Worm (Caenorhabditis elegans) whole organism, L4 larva: ENCODE measurements around the gene nish-1.

Experiments
- ZK546.5 ChIP-seq, 2 experiments: sonication (generic microtip); optimal IDR thresholded peaks; 2 replicates each; lab custom pipeline; 2017; ENCODE audit warnings: missing biosample characterization in 2 of 2, missing genetic modification characterization in 2 of 2
- egl-27 ChIP-seq: sonication (generic microtip); optimal IDR thresholded peaks from 3 replicates; lab custom pipeline; 2017; ENCODE audit warnings: missing biosample characterization, missing genetic modification reagents, missing genetic modification characterization
- lim-7 ChIP-seq: fragments of 200-800 bp; sonication (Bioruptor generic); IDR thresholded peaks from 2 replicates; pipeline ENCODE4 v1.3.6; 2022; ENCODE audit warnings: missing genetic modification characterization, missing compliant biosample characterization
- lin-13 ChIP-seq: fragments of 150-350 bp; optimal IDR thresholded peaks from 2 replicates; lab custom pipeline; 2014; ENCODE audit warnings: missing biosample characterization, missing genetic modification reagents, missing genetic modification characterization
- nhr-11 ChIP-seq: fragments of 150-350 bp; optimal IDR thresholded peaks from 2 replicates; lab custom pipeline; 2014; ENCODE audit warnings: missing biosample characterization, missing genetic modification characterization
- nhr-41 ChIP-seq: fragments of 200-800 bp; sonication (Bioruptor generic); IDR thresholded peaks from 2 replicates; pipeline ENCODE4 v1.3.6; 2022; ENCODE audit warnings: missing genetic modification reagents, missing genetic modification characterization, missing compliant biosample characterization
- rbr-2 ChIP-seq: sonication (generic microtip); optimal IDR thresholded peaks from 2 replicates; lab custom pipeline; 2016; ENCODE audit warnings: missing genotype, missing genetic modification characterization, missing compliant biosample characterization

ce11 chrIV:10861102-10861501 is 3.0 kb upstream of the nish-1 start, which contains the start of gene rbm-22:
- no peak for TF ChIP-seq nhr-41 (GFP tag; lab: Robert Waterston, UW)
- TF ChIP-seq lim-7, result no peak
- TF ChIP-seq egl-27 (tag; lab: Kevin White, UChicago), result no peak
- TF ChIP-seq nhr-11, result no peak
- no peak for TF ChIP-seq ZK546.5 (tag; optimal IDR thresholded peaks at IDR 0.05; lab: Kevin White, UChicago)
- TF ChIP-seq rbr-2, result no peak
- no peak for TF ChIP-seq lin-13
